Worm (Caenorhabditis elegans): Measurements from ENCODE around the gene T05C12.9.

- TF ChIP-seq dao-5 (tag; optimal IDR thresholded peaks at IDR 0.05), result no peak
- no peak for TF ChIP-seq W03F9.2 (tag; optimal IDR thresholded peaks at IDR 0.05)
Measured at ce11 chrII:8180281-8180680, 12.7 kb downstream of the T05C12.9 start, which contains the start of gene T05C12.4.
